Worm (Caenorhabditis elegans): ENCODE results near the gene Y67A10A.2.
"Not testable (repeated sequence)": the region's sequence is repeated elsewhere in the genome, so short reads cannot be mapped to it uniquely, and the experiment has no call there.

Gene Y67A10A.2

DNA sequence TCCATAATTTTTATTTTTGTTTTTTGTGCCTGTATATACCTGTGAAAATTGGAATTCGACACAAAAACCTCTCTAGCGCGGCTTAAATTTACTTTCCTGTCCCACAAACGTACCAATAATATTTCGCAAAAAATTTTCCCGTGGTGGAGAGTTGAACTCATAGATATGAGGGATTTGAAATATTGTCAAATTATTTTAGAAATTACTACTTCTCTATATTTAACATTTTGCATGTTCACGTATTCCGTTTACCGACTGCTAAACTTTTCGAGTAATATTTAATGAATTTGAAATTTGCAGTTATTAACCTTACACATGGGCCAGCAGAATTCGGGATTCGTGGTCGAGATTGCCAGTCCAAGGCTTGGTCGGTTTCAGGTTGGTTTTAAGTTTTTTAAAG is 36.0 kb downstream of the Y67A10A.2 start, which contains the start of gene Y67A10A.7:
TSS of gene Y67A10A.7 (plus strand) at position 301 of the 400 bp plus-strand sequence.
- TF ChIP-seq elt-1 (tag; optimal IDR thresholded peaks at IDR 0.05; ENCODE audit: borderline replicate concordance, insufficient read depth); nhr-76 (tag; optimal IDR thresholded peaks at IDR 0.05); blmp-1 (tag; optimal IDR thresholded peaks at IDR 0.05): not testable (repeated sequence)

DNA sequence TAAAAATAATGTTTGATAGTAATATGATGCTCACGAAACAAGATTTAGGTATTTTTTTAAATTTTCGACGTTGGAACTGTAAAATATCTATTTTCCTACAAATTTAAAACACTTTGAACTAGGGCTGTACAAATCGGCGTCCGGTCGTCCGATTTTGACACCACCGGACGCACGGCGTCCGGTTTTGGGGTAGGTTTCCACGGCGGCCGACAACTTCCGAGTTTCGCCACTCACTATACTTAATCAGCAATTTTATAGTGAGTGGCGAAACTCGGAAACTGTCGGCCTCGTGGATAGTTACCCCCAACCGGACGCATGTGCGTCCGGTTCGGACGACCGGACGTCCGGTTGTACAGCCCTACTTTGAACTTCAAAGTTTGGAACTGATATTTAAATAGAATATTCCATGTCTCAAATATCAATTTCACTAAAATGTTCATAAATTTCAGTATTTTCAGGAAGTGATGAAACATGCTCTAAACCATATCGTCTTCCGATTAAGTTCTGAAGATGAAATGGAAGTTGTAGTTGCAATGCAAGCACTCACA is 39.5 kb downstream of the Y67A10A.2 start:
- TF ChIP-seq M03D4.4 (tag; optimal IDR thresholded peaks at IDR 0.05): no peak
- no peak for TF ChIP-seq cnd-1 (tag; optimal IDR thresholded peaks at IDR 0.05)
- no peak for TF ChIP-seq sem-2 (GFP tag; optimal IDR thresholded peaks at IDR 0.05)
- no peak for TF ChIP-seq flh-1 (GFP tag; optimal IDR thresholded peaks at IDR 0.05)
- no peak for TF ChIP-seq blmp-1 (tag; optimal IDR thresholded peaks at IDR 0.05)
- no peak for TF ChIP-seq drap-1 (GFP tag; optimal IDR thresholded peaks at IDR 0.05)
- no peak for TF ChIP-seq mls-2 (tag; optimal IDR thresholded peaks at IDR 0.05)
- no peak for TF ChIP-seq lin-32 (GFP tag; optimal IDR thresholded peaks at IDR 0.05)
- no peak for TF ChIP-seq nhr-237 (tag; optimal IDR thresholded peaks at IDR 0.05)
- no peak for TF ChIP-seq tbx-8 (GFP tag; optimal IDR thresholded peaks at IDR 0.05)
- no peak for TF ChIP-seq unc-39 (tag; optimal IDR thresholded peaks at IDR 0.05)
- TF ChIP-seq elt-1 (tag; optimal IDR thresholded peaks at IDR 0.05; ENCODE audit: borderline replicate concordance, insufficient read depth): no peak
- TF ChIP-seq unc-62 (GFP tag; optimal IDR thresholded peaks at IDR 0.05): no peak
- TF ChIP-seq hlh-1 (tag; optimal IDR thresholded peaks at IDR 0.05): no peak
- no peak for TF ChIP-seq mab-5 (tag; optimal IDR thresholded peaks at IDR 0.05)
- TF ChIP-seq nhr-2 (tag; optimal IDR thresholded peaks at IDR 0.05): no peak

DNA sequence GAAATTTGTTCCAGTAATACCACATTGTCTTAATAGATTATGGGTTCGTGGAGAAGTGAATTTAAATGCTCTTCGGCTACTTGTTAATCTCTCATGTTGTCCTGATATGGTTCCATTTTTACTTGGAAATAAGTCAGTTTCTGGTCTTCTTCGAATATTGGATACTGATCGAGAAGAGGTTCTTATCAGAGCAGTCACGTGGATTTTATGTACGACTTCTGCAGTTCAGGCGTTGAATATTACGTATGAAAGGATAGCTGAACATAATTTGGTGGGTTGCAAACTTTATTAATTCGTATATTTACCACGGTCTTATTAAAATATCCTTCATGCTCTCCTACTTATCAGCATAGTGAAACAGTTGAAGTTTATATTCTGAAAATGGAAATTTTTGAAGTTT is 40.0 kb downstream of the Y67A10A.2 start:
- TF ChIP-seq nhr-28 (tag; optimal IDR thresholded peaks at IDR 0.05) (no peak), cnd-1 (tag; optimal IDR thresholded peaks at IDR 0.05) (no peak), ztf-11 (tag; optimal IDR thresholded peaks at IDR 0.05) (no peak), flh-1 (GFP tag; optimal IDR thresholded peaks at IDR 0.05) (no peak), lin-32 (GFP tag; optimal IDR thresholded peaks at IDR 0.05) (no peak), ces-1 (GFP tag; optimal IDR thresholded peaks at IDR 0.05) (no peak), pha-4 (tag; optimal IDR thresholded peaks at IDR 0.05) (no peak), bed-3 (GFP tag; optimal IDR thresholded peaks at IDR 0.05) (no peak), zip-8 (tag; optimal IDR thresholded peaks at IDR 0.05) (no peak), tbx-8 (GFP tag; optimal IDR thresholded peaks at IDR 0.05) (no peak), nhr-237 (tag; optimal IDR thresholded peaks at IDR 0.05) (no peak), drap-1 (GFP tag; optimal IDR thresholded peaks at IDR 0.05) (no peak)

DNA sequence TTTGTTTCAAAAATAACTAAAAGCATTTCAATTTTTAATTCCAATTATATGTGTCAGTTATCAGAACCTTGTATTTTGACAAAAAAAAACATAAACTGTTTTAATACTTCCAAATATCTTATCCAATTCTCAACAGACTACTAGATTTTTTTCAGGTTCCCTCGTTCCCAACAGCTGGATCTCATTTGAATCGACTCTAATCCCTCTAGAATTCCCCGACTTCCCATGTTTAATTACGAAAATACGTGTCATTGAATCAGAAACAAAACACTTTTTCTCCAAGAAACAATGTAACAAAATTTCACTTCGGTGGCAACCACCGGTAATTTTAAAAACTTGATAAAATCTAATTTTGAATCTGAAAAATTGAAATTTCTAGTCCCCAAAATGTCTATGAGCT is 41.3 kb downstream of the Y67A10A.2 start:
- TF ChIP-seq nhr-28 (tag; optimal IDR thresholded peaks at IDR 0.05) (no peak), elt-3 (tag; optimal IDR thresholded peaks at IDR 0.05) (no peak), pha-4 (tag; optimal IDR thresholded peaks at IDR 0.05) (no peak), sem-2 (GFP tag; optimal IDR thresholded peaks at IDR 0.05) (no peak), snpc-4 (tag; optimal IDR thresholded peaks at IDR 0.05) (no peak), blmp-1 (tag; optimal IDR thresholded peaks at IDR 0.05) (no peak), nhr-12 (tag; optimal IDR thresholded peaks at IDR 0.05) (no peak), M03D4.4 (tag; optimal IDR thresholded peaks at IDR 0.05) (no peak)

DNA sequence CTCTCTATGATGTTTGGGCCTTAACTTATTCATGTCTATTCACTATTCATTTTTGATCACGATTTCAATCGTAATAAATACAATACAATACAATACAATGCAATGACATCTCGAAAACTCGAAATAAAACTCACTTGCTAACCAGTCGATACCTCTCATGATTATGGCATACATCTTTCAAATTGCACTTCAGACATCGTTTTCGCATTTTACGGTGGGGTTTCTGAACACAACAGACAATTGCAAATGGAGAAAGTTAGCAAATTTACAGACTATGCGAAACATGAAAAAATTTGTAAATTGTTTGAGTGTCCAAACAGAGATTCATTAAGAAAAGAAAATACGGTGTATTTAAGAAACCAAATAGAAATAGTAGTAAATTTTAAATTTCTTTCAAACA is 45.6 kb downstream of the Y67A10A.2 start, which contains the start of gene paqr-3:
TSS of gene paqr-3 (minus strand) at position 210 of the 400 bp plus-strand sequence.
- TF ChIP-seq nhr-2 (tag; optimal IDR thresholded peaks at IDR 0.05) (no peak), mls-2 (tag; optimal IDR thresholded peaks at IDR 0.05) (no peak), pha-4 (tag; optimal IDR thresholded peaks at IDR 0.05) (no peak), cnd-1 (tag; optimal IDR thresholded peaks at IDR 0.05) (no peak), tbx-8 (GFP tag; optimal IDR thresholded peaks at IDR 0.05) (no peak), lin-32 (GFP tag; optimal IDR thresholded peaks at IDR 0.05) (no peak), nhr-12 (tag; optimal IDR thresholded peaks at IDR 0.05) (no peak), ztf-11 (tag; optimal IDR thresholded peaks at IDR 0.05) (no peak), bed-3 (GFP tag; optimal IDR thresholded peaks at IDR 0.05) (no peak), unc-39 (tag; optimal IDR thresholded peaks at IDR 0.05) (no peak), zip-8 (tag; optimal IDR thresholded peaks at IDR 0.05) (no peak), ces-1 (GFP tag; optimal IDR thresholded peaks at IDR 0.05) (no peak), unc-62 (GFP tag; optimal IDR thresholded peaks at IDR 0.05) (no peak)

DNA sequence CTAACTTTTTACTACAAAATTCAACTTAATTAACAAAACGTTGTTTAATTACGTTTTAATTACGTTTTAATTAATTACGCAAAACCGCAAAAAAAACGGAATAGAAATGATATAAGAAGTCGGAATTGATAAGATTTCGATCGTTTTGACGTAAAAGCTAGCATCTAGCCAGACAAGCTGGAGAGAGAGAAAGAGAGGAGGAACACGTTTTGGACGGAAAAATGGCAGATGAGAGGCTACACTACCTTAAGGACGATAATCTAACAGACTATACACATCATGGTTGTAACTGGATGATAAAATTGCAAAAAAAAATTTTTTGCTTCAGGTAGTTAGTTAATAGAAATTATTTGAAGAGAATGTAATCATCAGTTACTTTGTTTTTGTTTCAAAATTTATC is 46.3 kb downstream of the Y67A10A.2 start:
- TF ChIP-seq elt-3 (tag; optimal IDR thresholded peaks at IDR 0.05): no peak
- no peak for TF ChIP-seq ham-2 (GFP tag; optimal IDR thresholded peaks at IDR 0.05)
- TF ChIP-seq mep-1 (tag; optimal IDR thresholded peaks at IDR 0.05): no peak
- TF ChIP-seq ces-1 (GFP tag; optimal IDR thresholded peaks at IDR 0.05): no peak
- no peak for TF ChIP-seq hlh-1 (tag; optimal IDR thresholded peaks at IDR 0.05)
- TF ChIP-seq mab-5 (tag; optimal IDR thresholded peaks at IDR 0.05): no peak
- no peak for TF ChIP-seq drap-1 (GFP tag; optimal IDR thresholded peaks at IDR 0.05)
